Fruit fly (Drosophila melanogaster): ENCODE results near the gene Traf6.

dm6 chrX:8152077-8152476, 5.1 kb downstream of the Traf6 start, which contains the start of gene Gbeta5:
- TF ChIP-seq nerfin-2 (GFP tag; IDR thresholded peaks at IDR 0.05; ENCODE audit: partially characterized antibody) (no peak), CG32767 (GFP tag; IDR thresholded peaks at IDR 0.05) (peak; percentile 70; the same call in 1 of the 2 replicates), psq (GFP tag; optimal IDR thresholded peaks at IDR 0.05) (no peak), Mad (GFP tag; optimal IDR thresholded peaks at IDR 0.05) (no peak), CG11723 (GFP tag; optimal IDR thresholded peaks at IDR 0.05) (no peak), Vsx1 (GFP tag; optimal IDR thresholded peaks at IDR 0.05) (no peak), dmrt99B (tag; optimal IDR thresholded peaks at IDR 0.05) (no peak)

Data from whole organism, embryonic.